Fruit fly (Drosophila melanogaster) whole organism, adult: Measurements from ENCODE around the gene Sec24CD.

ENCODE experiments used
- CG11617 ChIP-seq: fragments of 200-800 bp; sonication (Bioruptor generic); optimal IDR thresholded peaks from 2 replicates; lab custom pipeline; 2017; ENCODE audit warnings: mild to moderate bottlenecking, missing biosample characterization, missing genetic modification reagents, missing genetic modification characterization
- CG12768 ChIP-seq: fragments of 200-800 bp; sonication (Bioruptor generic); optimal IDR thresholded peaks from 2 replicates; lab custom pipeline; 2017; ENCODE audit warnings: missing biosample characterization, missing genetic modification characterization, mild to moderate bottlenecking, moderate library complexity, missing genetic modification reagents
- CG14711 ChIP-seq: fragments of 200-800 bp; sonication (Bioruptor generic); optimal IDR thresholded peaks from 2 replicates; lab custom pipeline; 2018; ENCODE audit warnings: missing biosample characterization, mild to moderate bottlenecking, missing genetic modification characterization, moderate library complexity
- CG1620 ChIP-seq: fragments of 200-800 bp; sonication (Bioruptor generic); optimal IDR thresholded peaks from 2 replicates; lab custom pipeline; 2016; ENCODE audit warnings: missing biosample characterization, missing genetic modification characterization
- CG33017 ChIP-seq: fragments of 200-800 bp; sonication (Bioruptor generic); optimal IDR thresholded peaks from 2 replicates; lab custom pipeline; 2018; ENCODE audit warnings: missing biosample characterization, mild to moderate bottlenecking, missing genetic modification characterization, moderate library complexity
- CG5204 ChIP-seq: fragments of 200-800 bp; sonication (Bioruptor generic); optimal IDR thresholded peaks from 2 replicates; lab custom pipeline; 2016; ENCODE audit warnings: missing biosample characterization, missing genetic modification characterization
- CG7045 ChIP-seq: fragments of 200-800 bp; sonication (Bioruptor generic); optimal IDR thresholded peaks from 2 replicates; lab custom pipeline; 2017; ENCODE audit warnings: missing biosample characterization, mild to moderate bottlenecking, missing genetic modification characterization
- CG7101 ChIP-seq: fragments of 200-800 bp; sonication (Bioruptor generic); optimal IDR thresholded peaks from 2 replicates; lab custom pipeline; 2018; ENCODE audit warnings: missing biosample characterization, mild to moderate bottlenecking, missing genetic modification characterization, moderate library complexity
- Clk ChIP-seq: fragments of 200-800 bp; sonication (Bioruptor generic); optimal IDR thresholded peaks from 2 replicates; lab custom pipeline; 2017; ENCODE audit warnings: missing biosample characterization, missing genetic modification characterization
- Crg-1 ChIP-seq: fragments of 200-800 bp; sonication (Bioruptor generic); optimal IDR thresholded peaks from 2 replicates; lab custom pipeline; 2016; ENCODE audit warnings: missing biosample characterization, missing genetic modification characterization
- Hr96 ChIP-seq: fragments of 200-800 bp; sonication (Bioruptor generic); optimal IDR thresholded peaks from 2 replicates; lab custom pipeline; 2016; ENCODE audit warnings: missing biosample characterization, missing genetic modification characterization
- Mnt ChIP-seq: fragments of 200-800 bp; sonication (Bioruptor generic); optimal IDR thresholded peaks from 2 replicates; lab custom pipeline; 2016; ENCODE audit warnings: missing biosample characterization, mild to moderate bottlenecking, missing genetic modification characterization
- bab1 ChIP-seq: fragments of 200-800 bp; sonication (Bioruptor generic); optimal IDR thresholded peaks from 3 replicates; lab custom pipeline; 2019; ENCODE audit warnings: missing biosample characterization, mild to moderate bottlenecking, missing genetic modification characterization, moderate library complexity
- cic ChIP-seq: fragments of 200-800 bp; sonication (Bioruptor generic); optimal IDR thresholded peaks from 2 replicates; lab custom pipeline; 2017; ENCODE audit warnings: missing biosample characterization, mild to moderate bottlenecking, missing genetic modification characterization, moderate library complexity
- cnc ChIP-seq, 2 experiments: fragments of >200 bp; optimal IDR thresholded peaks; 2 replicates each; lab custom pipeline; 2017
- kay ChIP-seq: fragments of 200-800 bp; sonication (Bioruptor generic); peaks from one replicate; lab custom pipeline; 2016; ENCODE audit warnings: missing biosample characterization, missing genetic modification characterization, borderline replicate concordance
- ovo ChIP-seq: fragments of 200-800 bp; sonication (Bioruptor generic); optimal IDR thresholded peaks from 2 replicates; lab custom pipeline; 2016; ENCODE audit warnings: missing biosample characterization, missing genetic modification characterization
- pad ChIP-seq: fragments of 200-800 bp; sonication (Bioruptor generic); optimal IDR thresholded peaks from 3 replicates; lab custom pipeline; 2017; ENCODE audit warnings: missing biosample characterization, missing genetic modification characterization, mild to moderate bottlenecking, moderate library complexity, missing genetic modification reagents
- tj ChIP-seq: fragments of 200-800 bp; sonication (Bioruptor generic); optimal IDR thresholded peaks from 3 replicates; lab custom pipeline; 2017; ENCODE audit warnings: missing biosample characterization, mild to moderate bottlenecking, missing genetic modification characterization, moderate library complexity
- toe ChIP-seq: fragments of 200-800 bp; sonication (Bioruptor generic); optimal IDR thresholded peaks from 2 replicates; lab custom pipeline; 2016; ENCODE audit warnings: missing biosample characterization, missing genetic modification characterization

The Sec24CD gene

dm6 chr2L:2238151-2238550 is 1.5 kb upstream of the Sec24CD start, which contains the start of gene Tengl3:
Tengl3 (minus strand) TSS chr2L:2238251.
- no peak for TF ChIP-seq Hr96 (GFP tag; lab: Kevin White, UChicago)
- no peak for TF ChIP-seq Mnt
- TF ChIP-seq CG12768 (GFP tag; lab: Kevin White, UChicago), result no peak
- TF ChIP-seq Crg-1 (GFP tag; lab: Kevin White, UChicago), result no peak
- TF ChIP-seq cic (GFP tag; lab: Kevin White, UChicago), result no peak
- TF ChIP-seq Clk (GFP tag; lab: Kevin White, UChicago), result no peak
- TF ChIP-seq pad (GFP tag; lab: Kevin White, UChicago), result no peak
- no peak for TF ChIP-seq CG33017
- TF ChIP-seq toe (GFP tag; lab: Kevin White, UChicago), result no peak

dm6 chr2L:2228179-2228849 is 8.3 kb downstream of the Sec24CD start:
- TF ChIP-seq kay (GFP tag; lab: Kevin White, UChicago) (peak; percentile 1), CG12768 (GFP tag; lab: Kevin White, UChicago) (peak; percentile 66), Mnt (peak; percentile 51), cic (GFP tag; lab: Kevin White, UChicago) (peak; percentile 61), CG14711 (tag; lab: Kevin White, UChicago) (no peak), pad (GFP tag; lab: Kevin White, UChicago) (peak; percentile 39), CG11617 (GFP tag; lab: Kevin White, UChicago) (no peak), CG1620 (GFP tag; lab: Kevin White, UChicago) (no peak)

dm6 chr2L:2227316-2227715 is 9.3 kb downstream of the Sec24CD start:
- TF ChIP-seq CG1620 (GFP tag; lab: Kevin White, UChicago), result peak; percentile 9
- no peak for TF ChIP-seq tj (GFP tag; lab: Kevin White, UChicago)
- TF ChIP-seq CG12768 (GFP tag; lab: Kevin White, UChicago), result no peak
- peak; percentile 84 for TF ChIP-seq kay (GFP tag; lab: Kevin White, UChicago)
- peak; percentile 7 for TF ChIP-seq CG14711 (tag; lab: Kevin White, UChicago)
- peak; percentile 23 for TF ChIP-seq CG7045 (GFP tag; lab: Kevin White, UChicago)
- peak; percentile 40 for TF ChIP-seq CG33017
- TF ChIP-seq CG7101 (tag; lab: Kevin White, UChicago), result peak; percentile 49

- TF ChIP-seq Mnt (peak; percentile 92), cic (GFP tag; lab: Kevin White, UChicago) (peak; percentile 62), CG5204 (GFP tag; lab: Kevin White, UChicago) (peak; percentile 96), cnc (optimal IDR thresholded peaks at IDR 0.05; lab: Kevin White, UChicago) (no peak), tj (GFP tag; lab: Kevin White, UChicago) (peak; percentile 93), Hr96 (GFP tag; lab: Kevin White, UChicago) (peak; percentile 96), CG1620 (GFP tag; lab: Kevin White, UChicago) (peak; percentile 96), bab1 (GFP tag; lab: Kevin White, UChicago) (peak; percentile 90), CG14711 (tag; lab: Kevin White, UChicago) (peak; percentile 88), CG7045 (GFP tag; lab: Kevin White, UChicago) (peak; percentile 89), kay (GFP tag; lab: Kevin White, UChicago) (peak; percentile 97), pad (GFP tag; lab: Kevin White, UChicago) (peak; percentile 87), CG33017 (peak; percentile 89), ovo (GFP tag; lab: Kevin White, UChicago) (peak; percentile 88), toe (GFP tag; lab: Kevin White, UChicago) (peak; percentile 96), CG12768 (GFP tag; lab: Kevin White, UChicago) (peak; percentile 92), Crg-1 (GFP tag; lab: Kevin White, UChicago) (peak; percentile 95), CG7101 (tag; lab: Kevin White, UChicago) (peak; percentile 94), Clk (GFP tag; lab: Kevin White, UChicago) (peak; percentile 87), CG11617 (GFP tag; lab: Kevin White, UChicago) (peak; percentile 95)
Observed at dm6 chr2L:2226259-2227121, 10.2 kb downstream of the Sec24CD start, which contains the start of the genes CG15387 and sau. CG15387 (minus strand) TSS chr2L:2226294. sau (plus strand) TSS chr2L:2226342.

- TF ChIP-seq bab1 (GFP tag; lab: Kevin White, UChicago) (peak; percentile 5), kay (GFP tag; lab: Kevin White, UChicago) (peak; percentile 56), CG7045 (GFP tag; lab: Kevin White, UChicago) (no peak)
Observed at dm6 chr2L:2222377-2222776, 14.3 kb downstream of the Sec24CD start.

dm6 chr2L:2221649-2222150 is 14.9 kb downstream of the Sec24CD start:
- TF ChIP-seq CG7045 (GFP tag; lab: Kevin White, UChicago), result peak; percentile 99
- peak; percentile 96 for TF ChIP-seq Clk (GFP tag; lab: Kevin White, UChicago)
- peak; percentile 97 for TF ChIP-seq toe (GFP tag; lab: Kevin White, UChicago)
- peak; percentile 100 for TF ChIP-seq CG33017
- peak; percentile 95 for TF ChIP-seq tj (GFP tag; lab: Kevin White, UChicago)
- peak; percentile 96 for TF ChIP-seq pad (GFP tag; lab: Kevin White, UChicago)
- peak; percentile 99 for TF ChIP-seq CG5204 (GFP tag; lab: Kevin White, UChicago)
- TF ChIP-seq CG12768 (GFP tag; lab: Kevin White, UChicago), result peak; percentile 99
- peak; percentile 99 for TF ChIP-seq bab1 (GFP tag; lab: Kevin White, UChicago)
- peak; percentile 98 for TF ChIP-seq ovo (GFP tag; lab: Kevin White, UChicago)
- TF ChIP-seq kay (GFP tag; lab: Kevin White, UChicago), result peak; percentile 96
- peak; percentile 98 for TF ChIP-seq Mnt
- TF ChIP-seq CG1620 (GFP tag; lab: Kevin White, UChicago), result peak; percentile 98
- TF ChIP-seq Crg-1 (GFP tag; lab: Kevin White, UChicago), result peak; percentile 99
- TF ChIP-seq CG14711 (tag; lab: Kevin White, UChicago), result peak; percentile 96
- peak; percentile 99 for TF ChIP-seq CG11617 (GFP tag; lab: Kevin White, UChicago)
- TF ChIP-seq cic (GFP tag; lab: Kevin White, UChicago), result peak; percentile 99
- peak; percentile 96 for TF ChIP-seq Hr96 (GFP tag; lab: Kevin White, UChicago)
- no peak for TF ChIP-seq cnc (optimal IDR thresholded peaks at IDR 0.05; lab: Kevin White, UChicago)
- TF ChIP-seq CG7101 (tag; lab: Kevin White, UChicago), result peak; percentile 99
